Fruit fly (Drosophila melanogaster): ENCODE measurements around the gene CG6576.

CG6576 gene

DNA sequence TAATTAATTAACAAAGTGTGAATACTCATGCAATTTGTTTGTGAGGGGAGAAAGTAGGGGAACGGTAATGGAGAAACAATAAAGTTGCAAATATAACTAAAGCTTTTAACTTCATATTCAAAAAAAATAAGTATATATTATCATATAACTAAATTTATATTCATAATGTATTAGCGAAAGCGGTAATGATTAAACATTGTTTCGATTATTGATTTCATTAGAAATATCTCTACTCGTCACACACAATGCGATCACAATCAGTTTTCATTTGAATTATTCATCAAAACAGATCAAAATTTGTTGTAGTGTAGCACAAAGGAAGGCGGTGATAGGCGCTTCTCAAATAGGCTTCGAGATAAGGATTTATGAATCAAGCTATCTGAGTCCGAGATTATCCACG lies at the start of gene CG6576:
Gene CG6576 (plus strand): TSS at position 301 of the 400 bp plus-strand sequence.
- TF ChIP-seq HHEX (GFP tag; optimal IDR thresholded peaks at IDR 0.05) (no peak), tx (GFP tag; optimal IDR thresholded peaks at IDR 0.05) (no peak), ara (GFP tag; IDR thresholded peaks at IDR 0.05) (no peak), Abd-B (GFP tag; optimal IDR thresholded peaks at IDR 0.05) (no peak), CG1647 (GFP tag; optimal IDR thresholded peaks at IDR 0.05) (no peak), pzg (GFP tag; optimal IDR thresholded peaks at IDR 0.05) (no peak), tna (GFP tag; IDR thresholded peaks at IDR 0.05; ENCODE audit: partially characterized antibody) (no peak), CG3726 (GFP tag; IDR thresholded peaks at IDR 0.05) (no peak), cad (GFP tag; optimal IDR thresholded peaks at IDR 0.05) (no peak), tio (GFP tag; optimal IDR thresholded peaks at IDR 0.05) (no peak), CG10543 (GFP tag; optimal IDR thresholded peaks at IDR 0.05) (no peak), CG1233 (GFP tag; optimal IDR thresholded peaks at IDR 0.05) (no peak), lov (optimal IDR thresholded peaks at IDR 0.05) (no peak), lov (GFP tag; IDR thresholded peaks at IDR 0.05) (no peak), CG18011 (GFP tag; optimal IDR thresholded peaks at IDR 0.05) (no peak), HLH54F (GFP tag; optimal IDR thresholded peaks at IDR 0.05) (no peak), CG32772 (GFP tag; IDR thresholded peaks at IDR 0.05) (no peak)

DNA sequence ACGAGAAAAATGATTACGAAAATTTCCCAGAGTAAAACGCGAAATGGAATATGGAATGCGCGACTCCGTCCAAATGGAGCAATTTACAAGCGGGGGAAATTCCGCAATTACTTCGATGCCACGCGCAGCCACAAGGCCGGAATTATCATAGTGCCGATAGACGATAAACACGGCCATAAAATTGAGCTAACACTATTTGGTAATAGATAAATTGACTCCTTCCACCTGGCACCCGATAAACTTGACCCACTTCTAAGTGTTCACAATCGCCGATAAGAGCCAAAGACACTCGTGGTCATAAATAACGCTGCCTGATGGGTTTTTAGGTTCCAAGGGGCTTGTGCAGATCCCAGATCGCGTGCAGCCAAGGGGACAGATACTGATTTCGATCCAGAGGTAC lies 48.7 kb upstream of the CG6576 start:
- no peak for TF ChIP-seq mld (GFP tag; IDR thresholded peaks at IDR 0.05; ENCODE audit: partially characterized antibody)
- no peak for TF ChIP-seq Doc2 (GFP tag; IDR thresholded peaks at IDR 0.05)
- peak; percentile 17 for TF ChIP-seq ftz-f1 (GFP tag; optimal IDR thresholded peaks at IDR 0.05)
- TF ChIP-seq CG13894 (tag; optimal IDR thresholded peaks at IDR 0.05), result no peak
- TF ChIP-seq fd102C (GFP tag; optimal IDR thresholded peaks at IDR 0.05), result no peak
- peak; percentile 53; the same call in 1 of the 3 replicates for TF ChIP-seq CG6175 (GFP tag; IDR thresholded peaks at IDR 0.05)
- TF ChIP-seq CG8089 (GFP tag; optimal IDR thresholded peaks at IDR 0.05), result no peak
- TF ChIP-seq CG31365 (tag; optimal IDR thresholded peaks at IDR 0.05), result no peak
- no peak for TF ChIP-seq BEAF-32 (GFP tag; optimal IDR thresholded peaks at IDR 0.05)
- TF ChIP-seq salm (tag; optimal IDR thresholded peaks at IDR 0.05), result no peak
- no peak for TF ChIP-seq BtbVII (GFP tag; optimal IDR thresholded peaks at IDR 0.05)
- TF ChIP-seq sug (tag; optimal IDR thresholded peaks at IDR 0.05), result peak; percentile 65
- no peak for TF ChIP-seq Hmr (GFP tag; optimal IDR thresholded peaks at IDR 0.05)
- no peak for TF ChIP-seq tna (GFP tag; IDR thresholded peaks at IDR 0.05; ENCODE audit: partially characterized antibody)
- no peak for TF ChIP-seq CG34224 (GFP tag; IDR thresholded peaks at IDR 0.05; ENCODE audit: partially characterized antibody)
- no peak for TF ChIP-seq CG14860 (GFP tag; IDR thresholded peaks at IDR 0.05; ENCODE audit: partially characterized antibody)
- TF ChIP-seq CG1832 (GFP tag; optimal IDR thresholded peaks at IDR 0.05), result no peak
- TF ChIP-seq Med (GFP tag), result peak; percentile 64
- no peak for TF ChIP-seq vvl (GFP tag; IDR thresholded peaks at IDR 0.05)
- TF ChIP-seq Adf1 (GFP tag; IDR thresholded peaks at IDR 0.05), result no peak
- TF ChIP-seq nerfin-2 (GFP tag; IDR thresholded peaks at IDR 0.05; ENCODE audit: partially characterized antibody), result 0 out of 2 replicates have a peak, but pooled peaks have one; percentile 27
- no peak for TF ChIP-seq CG2129 (GFP tag; IDR thresholded peaks at IDR 0.05; ENCODE audit: partially characterized antibody)
- no peak for TF ChIP-seq ERR (GFP tag; optimal IDR thresholded peaks at IDR 0.05)
- peak; percentile 69 for TF ChIP-seq mirr (GFP tag; optimal IDR thresholded peaks at IDR 0.05)
- no peak for TF ChIP-seq zfh1 (GFP tag; IDR thresholded peaks at IDR 0.05)
- TF ChIP-seq gro (GFP tag; optimal IDR thresholded peaks at IDR 0.05), result no peak
- peak; percentile 60 for TF ChIP-seq sd (tag; optimal IDR thresholded peaks at IDR 0.05)
- TF ChIP-seq CG3995 (GFP tag; optimal IDR thresholded peaks at IDR 0.05), result no peak
- TF ChIP-seq CG14014 (GFP tag; IDR thresholded peaks at IDR 0.05), result no peak
- no peak for TF ChIP-seq ab (GFP tag; optimal IDR thresholded peaks at IDR 0.05)
- TF ChIP-seq cwo (GFP tag; optimal IDR thresholded peaks at IDR 0.05), result peak; percentile 57
- TF ChIP-seq CG11695 (GFP tag; IDR thresholded peaks at IDR 0.05), result no peak
- no peak for TF ChIP-seq CG13775 (GFP tag; optimal IDR thresholded peaks at IDR 0.05)
- no peak for TF ChIP-seq Rfx (GFP tag; IDR thresholded peaks at IDR 0.05)
- no peak for TF ChIP-seq Sox102F (GFP tag; optimal IDR thresholded peaks at IDR 0.05)
